Worm (Caenorhabditis elegans): ENCODE measurements around the gene fbxa-138.

DNA sequence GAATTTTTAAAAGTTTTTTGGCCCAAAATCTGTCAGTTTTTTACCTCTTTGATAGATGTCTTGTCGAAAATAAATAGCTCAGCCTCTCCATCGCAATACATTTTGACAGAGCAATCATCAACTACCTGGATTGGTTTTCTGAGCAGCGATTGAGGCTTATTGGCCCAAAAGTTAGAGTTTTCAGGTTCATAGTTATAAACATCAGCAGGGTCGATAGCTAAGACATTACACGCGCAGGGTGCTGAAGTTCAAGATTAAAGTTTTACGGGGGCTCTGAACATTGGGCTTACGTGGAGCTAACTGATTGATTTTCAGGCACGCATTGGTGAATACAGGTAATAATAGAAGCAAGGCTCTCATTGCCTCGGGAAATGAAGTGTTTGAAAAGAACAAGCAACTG, 24.4 kb downstream of the fbxa-138 start, which contains the start of gene Y82E9BR.9:
- no peak for TF ChIP-seq ets-5 (GFP tag; IDR thresholded peaks at IDR 0.05)
- TF ChIP-seq nhr-28 (tag; optimal IDR thresholded peaks at IDR 0.05) = no peak
- no peak for TF ChIP-seq lsy-2 (tag; optimal IDR thresholded peaks at IDR 0.05)
- no peak for TF ChIP-seq fos-1 (tag; optimal IDR thresholded peaks at IDR 0.05)
- no peak for TF ChIP-seq unc-86 (tag; optimal IDR thresholded peaks at IDR 0.05)
- TF ChIP-seq hpl-2 (GFP tag; optimal IDR thresholded peaks at IDR 0.05) = no peak
- no peak for TF ChIP-seq mdl-1 (tag; optimal IDR thresholded peaks at IDR 0.05)
- no peak for TF ChIP-seq lin-13 (GFP tag; optimal IDR thresholded peaks at IDR 0.05)
- no peak for TF ChIP-seq skn-1 (tag; optimal IDR thresholded peaks at IDR 0.05)
- no peak for TF ChIP-seq elt-3 (tag; optimal IDR thresholded peaks at IDR 0.05)
- no peak for TF ChIP-seq mab-9 (GFP tag; IDR thresholded peaks at IDR 0.05)
- no peak for TF ChIP-seq mep-1 (tag; optimal IDR thresholded peaks at IDR 0.05)
